Worm (Caenorhabditis elegans): ENCODE data around the gene ivns-1.

DNA sequence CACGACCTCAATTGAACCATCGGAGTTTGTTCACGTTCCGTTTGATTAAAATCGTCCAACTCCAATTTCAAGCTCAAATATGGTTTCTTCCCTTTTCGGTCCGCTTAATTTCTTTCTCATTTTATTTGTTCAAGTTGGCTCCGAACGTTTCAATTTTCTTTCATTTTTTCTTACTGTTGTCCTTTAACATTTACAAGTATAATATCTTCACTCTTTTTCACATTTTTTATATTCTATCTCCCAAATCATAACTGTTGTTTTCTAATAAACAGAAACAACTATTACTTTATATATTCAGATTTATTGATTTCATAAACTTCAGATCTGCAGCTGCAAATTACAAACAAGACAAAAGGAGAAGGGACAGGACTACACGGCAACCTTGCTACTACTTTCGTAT is 50.7 kb downstream of the ivns-1 start:
- TF ChIP-seq fkh-10 (GFP tag; optimal IDR thresholded peaks at IDR 0.05) (no peak), C08G9.2 (tag; optimal IDR thresholded peaks at IDR 0.05) (no peak), rnt-1 (tag; optimal IDR thresholded peaks at IDR 0.05) (no peak), ceh-34 (tag; optimal IDR thresholded peaks at IDR 0.05) (no peak)
